Worm (Caenorhabditis elegans): ENCODE results near the gene C04C11.1.

The C04C11.1 gene

DNA sequence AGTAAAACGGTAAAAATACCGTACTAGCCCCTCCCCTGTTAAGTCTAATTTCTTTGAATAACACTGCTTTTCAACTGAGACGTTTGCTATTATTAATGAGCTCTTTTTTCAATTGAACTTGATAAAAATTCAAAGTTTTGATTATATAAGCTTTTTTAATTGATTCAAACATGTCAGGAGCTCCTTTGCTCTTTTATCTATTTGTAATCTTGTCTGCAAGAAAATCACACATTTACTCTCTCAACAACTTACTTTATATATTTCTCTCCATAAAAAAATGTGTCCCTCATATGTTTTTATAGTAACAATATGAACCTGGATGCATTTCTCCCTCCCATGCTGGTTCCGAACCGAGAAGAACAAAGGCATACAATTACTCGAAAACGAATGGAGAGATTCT, at the start of gene C04C11.1:
TSS of gene C04C11.1 (plus strand) at position 301 of the 400 bp plus-strand sequence.
- TF ChIP-seq elt-2 (tag; optimal IDR thresholded peaks at IDR 0.05) (no peak), nhr-77 (tag; optimal IDR thresholded peaks at IDR 0.05) (no peak), fkh-10 (GFP tag; optimal IDR thresholded peaks at IDR 0.05) (no peak), nfya-1 (tag; optimal IDR thresholded peaks at IDR 0.05; ENCODE audit: insufficient read depth) (no peak), ama-1 (optimal IDR thresholded peaks at IDR 0.05) (no peak), nhr-28 (tag; optimal IDR thresholded peaks at IDR 0.05) (no peak), R02D3.7 (tag; optimal IDR thresholded peaks at IDR 0.05) (no peak), hmg-11 (tag; optimal IDR thresholded peaks at IDR 0.05) (no peak), mml-1 (tag; optimal IDR thresholded peaks at IDR 0.05) (no peak), ceh-9 (tag; optimal IDR thresholded peaks at IDR 0.05) (no peak)

- TF ChIP-seq mdl-1 (tag; optimal IDR thresholded peaks at IDR 0.05) (peak; percentile 4), zag-1 (tag; optimal IDR thresholded peaks at IDR 0.05) (no peak), ceh-9 (tag; optimal IDR thresholded peaks at IDR 0.05) (no peak), elt-2 (tag; optimal IDR thresholded peaks at IDR 0.05) (peak; percentile 13), skn-1 (tag; optimal IDR thresholded peaks at IDR 0.05) (peak; percentile 12), mml-1 (tag; optimal IDR thresholded peaks at IDR 0.05) (no peak), nfya-1 (tag; optimal IDR thresholded peaks at IDR 0.05; ENCODE audit: insufficient read depth) (peak; percentile 74), pqm-1 (tag; optimal IDR thresholded peaks at IDR 0.05) (peak; percentile 10), sea-2 (GFP tag; optimal IDR thresholded peaks at IDR 0.05) (no peak), egl-5 (tag; optimal IDR thresholded peaks at IDR 0.05) (peak; percentile 19), lin-39 (tag; optimal IDR thresholded peaks at IDR 0.05) (peak; percentile 80), lin-15B (tag; optimal IDR thresholded peaks at IDR 0.05) (peak; percentile 46), fkh-10 (GFP tag; optimal IDR thresholded peaks at IDR 0.05) (peak; percentile 4), ztf-4 (tag; optimal IDR thresholded peaks at IDR 0.05) (no peak), hmg-11 (tag; optimal IDR thresholded peaks at IDR 0.05) (peak; percentile 32), fos-1 (tag; optimal IDR thresholded peaks at IDR 0.05) (no peak), fkh-2 (tag; optimal IDR thresholded peaks at IDR 0.05) (no peak), jun-1 (tag; optimal IDR thresholded peaks at IDR 0.05) (peak; percentile 3), snpc-4 (tag; optimal IDR thresholded peaks at IDR 0.05) (no peak), pha-4 (tag; optimal IDR thresholded peaks at IDR 0.05) (peak; percentile 23)
Observed at ce11 chrX:13973769-13974168, 46.6 kb upstream of the C04C11.1 start.

- TF ChIP-seq snpc-4 (tag; optimal IDR thresholded peaks at IDR 0.05) = no peak
- TF ChIP-seq ceh-9 (tag; optimal IDR thresholded peaks at IDR 0.05) = no peak
- no peak for TF ChIP-seq nhr-28 (tag; optimal IDR thresholded peaks at IDR 0.05)
- no peak for TF ChIP-seq sea-2 (GFP tag; optimal IDR thresholded peaks at IDR 0.05)
- no peak for TF ChIP-seq nhr-12 (tag; optimal IDR thresholded peaks at IDR 0.05)
- peak; percentile 75 for TF ChIP-seq nhr-25 (tag; optimal IDR thresholded peaks at IDR 0.05)
- TF ChIP-seq egl-27 (tag; optimal IDR thresholded peaks at IDR 0.05) = no peak
- no peak for TF ChIP-seq nhr-11 (tag; optimal IDR thresholded peaks at IDR 0.05)
- no peak for TF ChIP-seq pha-4 (tag; optimal IDR thresholded peaks at IDR 0.05)
- peak; percentile 27 to 53 (median 29) for TF ChIP-seq elt-3 (tag; optimal IDR thresholded peaks at IDR 0.05)
- TF ChIP-seq elt-2 (tag; optimal IDR thresholded peaks at IDR 0.05) = peak; percentile 57
- TF ChIP-seq ama-1 (optimal IDR thresholded peaks at IDR 0.05) = no peak
- no peak for TF ChIP-seq lin-39 (tag; optimal IDR thresholded peaks at IDR 0.05)
- TF ChIP-seq ztf-11 (tag; optimal IDR thresholded peaks at IDR 0.05) = no peak
- TF ChIP-seq elt-1 (tag; optimal IDR thresholded peaks at IDR 0.05) = peak; percentile 90
- no peak for TF ChIP-seq skn-1 (tag; optimal IDR thresholded peaks at IDR 0.05)
- peak; percentile 73 for TF ChIP-seq unc-62 (GFP tag; optimal IDR thresholded peaks at IDR 0.05)
- TF ChIP-seq mml-1 (tag; optimal IDR thresholded peaks at IDR 0.05) = no peak
- TF ChIP-seq nfya-1 (tag; optimal IDR thresholded peaks at IDR 0.05; ENCODE audit: insufficient read depth) = no peak
- TF ChIP-seq nhr-23 (tag; optimal IDR thresholded peaks at IDR 0.05) = peak; percentile 82
- TF ChIP-seq hmg-11 (tag; optimal IDR thresholded peaks at IDR 0.05) = no peak
- no peak for TF ChIP-seq nhr-77 (tag; optimal IDR thresholded peaks at IDR 0.05)
- peak; percentile 74 for TF ChIP-seq nhr-43 (tag; optimal IDR thresholded peaks at IDR 0.05; ENCODE audit: poor library complexity, severe bottlenecking)
- no peak for TF ChIP-seq nhr-76 (tag; optimal IDR thresholded peaks at IDR 0.05)
- TF ChIP-seq zag-1 (tag; optimal IDR thresholded peaks at IDR 0.05) = no peak
- no peak for TF ChIP-seq lin-15B (tag; optimal IDR thresholded peaks at IDR 0.05)
- peak; percentile 16 for TF ChIP-seq pqm-1 (tag; optimal IDR thresholded peaks at IDR 0.05)
- peak; percentile 44 for TF ChIP-seq jun-1 (tag; optimal IDR thresholded peaks at IDR 0.05)
- no peak for TF ChIP-seq fkh-2 (tag; optimal IDR thresholded peaks at IDR 0.05)
- TF ChIP-seq egl-5 (tag; optimal IDR thresholded peaks at IDR 0.05) = peak; percentile 4
Observed at ce11 chrX:13974448-13975071, 45.8 kb upstream of the C04C11.1 start.

Measured in whole organism, L3 larva.